Comparison of ENCODE assay signal across 2 worm cellular contexts in the genomic region with DNA sequence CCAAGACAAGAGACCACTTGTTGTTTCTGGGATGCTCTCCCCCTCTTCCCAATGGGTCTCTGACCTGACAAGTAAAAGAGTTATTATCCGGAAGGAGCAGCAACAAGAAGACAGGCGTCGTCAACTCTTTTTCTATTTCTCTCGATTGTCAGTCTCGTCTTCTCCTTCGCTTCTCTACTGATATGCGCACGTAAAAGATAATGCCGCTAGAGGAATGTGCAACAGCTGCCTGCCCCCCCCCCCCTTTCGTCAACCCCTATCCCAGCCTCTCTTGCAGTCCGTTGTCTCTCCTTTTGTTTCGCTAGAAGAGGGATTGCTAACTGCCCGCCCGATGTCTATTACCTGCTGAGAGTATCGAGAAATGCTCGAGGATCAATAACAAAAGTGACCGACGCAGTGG.
TF ChIP-seq lines count a peak whose summit lies in the region.

No protein-coding gene starts in this region.

TF ChIP-seq in whole organism, L2 larva, 48 proteins besides CTCF, POLR2A, EP300 and RAD21 (continued from another document):
- TF ChIP-seq ztf-11 (tag; optimal IDR thresholded peaks at IDR 0.05; lab: Kevin White, UChicago) (no peak), blmp-1 (tag; optimal IDR thresholded peaks at IDR 0.05; lab: Kevin White, UChicago; ENCODE audit: insufficient read depth) (no peak), sma-9 (GFP tag; optimal IDR thresholded peaks at IDR 0.05; lab: Kevin White, UChicago) (peak; percentile 51), sma-9 (tag; optimal IDR thresholded peaks at IDR 0.05; lab: Kevin White, UChicago) (no peak)

TF ChIP-seq in whole organism, L4 larva, 104 proteins besides CTCF, POLR2A, EP300 and RAD21 (continued from another document):
- no peak for TF ChIP-seq Y105C5A.15 (GFP tag; IDR thresholded peaks at IDR 0.05; lab: Robert Waterston, UW)
TF ChIP-seq in whole organism, L4 larva: peak in this region for 5.
